Fruit fly (Drosophila melanogaster) whole organism, embryonic: Measurements from ENCODE around the gene CG42764.
A peak's percentile ranks its signal among the peaks of the same experiment; 100 is the strongest.

Experiments
- Adf1 ChIP-seq: fragments of 200-800 bp; sonication (Bioruptor generic); IDR thresholded peaks from 2 replicates; pipeline ENCODE4 v1.3.6; 2022; ENCODE audit warnings: missing biosample characterization, missing genetic modification characterization
- Antp ChIP-seq: fragments of 200-800 bp; sonication (Bioruptor generic); optimal IDR thresholded peaks from 3 replicates; lab custom pipeline; 2016; ENCODE audit warnings: missing biosample characterization, missing genetic modification characterization
- Atf3 ChIP-seq: fragments of 200-800 bp; sonication (Bioruptor generic); optimal IDR thresholded peaks from 3 replicates; lab custom pipeline; 2016; ENCODE audit warnings: missing biosample characterization, missing genetic modification characterization
- Awh ChIP-seq: fragments of 200-800 bp; sonication (Bioruptor generic); IDR thresholded peaks from 2 replicates; pipeline ENCODE4, ENCODE4 v1.3.6; 2022; ENCODE audit warnings: missing biosample characterization, missing genetic modification characterization
- CG13287 ChIP-seq: fragments of 200-800 bp; sonication (Bioruptor generic); IDR thresholded peaks from 2 replicates; pipeline ENCODE4 v1.3.6; 2022; ENCODE audit warnings: missing biosample characterization, missing genetic modification characterization; ENCODE audit not compliant: partially characterized antibody
- CG16813 ChIP-seq: fragments of 200-800 bp; sonication (Bioruptor generic); IDR thresholded peaks from 3 replicates; pipeline ENCODE4 v1.3.6; 2022; ENCODE audit warnings: missing biosample characterization, missing genetic modification characterization; ENCODE audit not compliant: partially characterized antibody
- CG17568 ChIP-seq: fragments of 200-800 bp; sonication (Bioruptor generic); optimal IDR thresholded peaks from 2 replicates; lab custom pipeline; 2018; ENCODE audit warnings: missing biosample characterization, mild to moderate bottlenecking, missing genetic modification characterization, moderate library complexity
- CG17612 ChIP-seq: fragments of 200-800 bp; sonication (Bioruptor generic); IDR thresholded peaks from 2 replicates; pipeline ENCODE4 v1.3.6; 2022; ENCODE audit warnings: missing biosample characterization, missing genetic modification characterization
- CG2202 ChIP-seq: fragments of 200-800 bp; sonication (Bioruptor generic); optimal IDR thresholded peaks from 2 replicates; lab custom pipeline; 2018; ENCODE audit warnings: missing biosample characterization, mild to moderate bottlenecking, missing genetic modification characterization
- CG2678 ChIP-seq: fragments of 200-800 bp; sonication (Bioruptor generic); optimal IDR thresholded peaks from 3 replicates; lab custom pipeline; 2019; ENCODE audit warnings: missing biosample characterization, mild to moderate bottlenecking, missing genetic modification characterization, moderate library complexity
- CG32767 ChIP-seq: fragments of 200-800 bp; sonication (Bioruptor generic); IDR thresholded peaks from 2 replicates; pipeline ENCODE4 v1.3.6; 2022; ENCODE audit warnings: missing biosample characterization, missing genetic modification characterization
- CG33557 ChIP-seq: fragments of 200-800 bp; sonication (Bioruptor generic); optimal IDR thresholded peaks from 2 replicates; lab custom pipeline; 2019; ENCODE audit warnings: missing biosample characterization, mild to moderate bottlenecking, missing genetic modification characterization, moderate library complexity
- CG4707 ChIP-seq: fragments of 200-800 bp; sonication (Bioruptor generic); optimal IDR thresholded peaks from 2 replicates; lab custom pipeline; 2018; ENCODE audit warnings: missing biosample characterization, mild to moderate bottlenecking, missing genetic modification characterization, moderate library complexity
- CG4730 ChIP-seq: fragments of 200-800 bp; sonication (Bioruptor generic); IDR thresholded peaks from 2 replicates; pipeline ENCODE4 v1.3.6; 2022; ENCODE audit warnings: missing biosample characterization, missing genetic modification characterization
- CG7357 ChIP-seq: fragments of 200-800 bp; sonication (Bioruptor generic); IDR thresholded peaks from 3 replicates; pipeline ENCODE4 v1.3.6; 2022; ENCODE audit warnings: missing biosample characterization, missing genetic modification characterization
- CG9609 ChIP-seq: fragments of 200-800 bp; sonication (Bioruptor generic); optimal IDR thresholded peaks from 3 replicates; lab custom pipeline; 2016; ENCODE audit warnings: missing biosample characterization, missing genetic modification characterization
- Ets97D ChIP-seq: fragments of 200-800 bp; sonication (Bioruptor generic); optimal IDR thresholded peaks from 3 replicates; lab custom pipeline; 2016; ENCODE audit warnings: missing biosample characterization, missing genetic modification characterization
- Gsc ChIP-seq: fragments of 200-800 bp; sonication (Bioruptor generic); IDR thresholded peaks from 2 replicates; pipeline ENCODE4 v1.3.6; 2022; ENCODE audit warnings: missing biosample characterization, missing genetic modification characterization
- HLH54F ChIP-seq: fragments of 200-800 bp; sonication (Bioruptor generic); optimal IDR thresholded peaks from 3 replicates; lab custom pipeline; 2016; ENCODE audit warnings: missing biosample characterization, missing genetic modification characterization
- Hand ChIP-seq: fragments of 200-800 bp; sonication (Bioruptor generic); optimal IDR thresholded peaks from 2 replicates; lab custom pipeline; 2017; ENCODE audit warnings: mild to moderate bottlenecking, missing biosample characterization, missing genetic modification reagents, missing genetic modification characterization
- Mad ChIP-seq: fragments of 200-800 bp; sonication (Bioruptor generic); optimal IDR thresholded peaks from 2 replicates; lab custom pipeline; 2016; ENCODE audit warnings: missing biosample characterization, missing genetic modification characterization
- Myb ChIP-seq: fragments of 200-800 bp; sonication (Bioruptor generic); optimal IDR thresholded peaks from 2 replicates; lab custom pipeline; 2016; ENCODE audit warnings: missing biosample characterization, missing genetic modification characterization
- NC2β ChIP-seq: fragments of 200-800 bp; sonication (Bioruptor generic); optimal IDR thresholded peaks from 2 replicates; lab custom pipeline; 2016; ENCODE audit warnings: missing biosample characterization, missing genetic modification characterization
- Nf-YA ChIP-seq: fragments of 200-800 bp; sonication (Bioruptor generic); IDR thresholded peaks from 2 replicates; pipeline ENCODE4 v1.3.6; 2022; ENCODE audit warnings: missing biosample characterization, missing genetic modification characterization
- Side ChIP-seq: fragments of 200-800 bp; sonication (Bioruptor generic); optimal IDR thresholded peaks from 2 replicates; lab custom pipeline; 2016; ENCODE audit warnings: missing biosample characterization, missing genetic modification characterization
- Six4 ChIP-seq: fragments of 200-800 bp; sonication (Bioruptor generic); optimal IDR thresholded peaks from 2 replicates; lab custom pipeline; 2016; ENCODE audit warnings: missing biosample characterization, missing genetic modification characterization
- Stat92E ChIP-seq, 3 experiments: fragments of >200 bp in 2 of 3; fragments of 200-800 bp in 1 of 3; sonication (Bioruptor generic) in 1 of 3; optimal IDR thresholded peaks; 2 replicates each; lab custom pipeline; 2017 to 2019; ENCODE audit warnings: missing biosample characterization in 3 of 3, missing genetic modification characterization in 3 of 3, mild to moderate bottlenecking in 1 of 3, moderate library complexity in 1 of 3
- amos ChIP-seq: fragments of 200-800 bp; sonication (Bioruptor generic); IDR thresholded peaks from 2 replicates; pipeline ENCODE4 v1.3.6; 2022; ENCODE audit warnings: missing biosample characterization, missing genetic modification characterization; ENCODE audit not compliant: partially characterized antibody
- bigmax ChIP-seq: fragments of 200-800 bp; sonication (Bioruptor generic); optimal IDR thresholded peaks from 2 replicates; lab custom pipeline; 2018; ENCODE audit warnings: missing biosample characterization, mild to moderate bottlenecking, missing genetic modification characterization
- cato ChIP-seq: fragments of 200-800 bp; sonication (Bioruptor generic); optimal IDR thresholded peaks from 2 replicates; lab custom pipeline; 2016; ENCODE audit warnings: missing biosample characterization, missing genetic modification characterization, borderline replicate concordance
- chinmo ChIP-seq: fragments of 200-800 bp; sonication (Bioruptor generic); IDR thresholded peaks from 4 replicates; pipeline ENCODE4 v1.3.6; 2022; ENCODE audit warnings: missing biosample characterization, missing genetic modification characterization; ENCODE audit not compliant: partially characterized antibody
- corto ChIP-seq: fragments of 200-800 bp; sonication (Bioruptor generic); optimal IDR thresholded peaks from 2 replicates; lab custom pipeline; 2016; ENCODE audit warnings: missing biosample characterization, mild to moderate bottlenecking, missing genetic modification characterization, moderate library complexity
- crc ChIP-seq: fragments of 200-800 bp; sonication (Bioruptor generic); optimal IDR thresholded peaks from 2 replicates; lab custom pipeline; 2016; ENCODE audit warnings: missing biosample characterization, missing genetic modification characterization
- dati ChIP-seq: fragments of 200-800 bp; sonication (Bioruptor generic); IDR thresholded peaks from 2 replicates; pipeline ENCODE4 v1.3.6; 2022; ENCODE audit warnings: missing biosample characterization, missing genetic modification characterization
- dmrt11E ChIP-seq: fragments of 200-800 bp; sonication (Bioruptor generic); optimal IDR thresholded peaks from 3 replicates; lab custom pipeline; 2018; ENCODE audit warnings: missing biosample characterization, mild to moderate bottlenecking, missing genetic modification characterization, moderate library complexity
- eve ChIP-seq, 2 experiments: fragments of >200 bp; optimal IDR thresholded peaks; 2 replicates each; lab custom pipeline; 2017; ENCODE audit warnings: missing biosample characterization in 2 of 2, missing genetic modification characterization in 2 of 2
- grau ChIP-seq: fragments of 200-800 bp; optimal IDR thresholded peaks from 3 replicates; lab custom pipeline; 2019; ENCODE audit warnings: missing biosample characterization, mild to moderate bottlenecking, missing genetic modification characterization, moderate library complexity
- jing ChIP-seq: fragments of 200-800 bp; sonication (Bioruptor generic); optimal IDR thresholded peaks from 2 replicates; lab custom pipeline; 2018; ENCODE audit warnings: missing biosample characterization, mild to moderate bottlenecking, missing genetic modification characterization
- lab ChIP-seq: fragments of 200-800 bp; sonication (Bioruptor generic); optimal IDR thresholded peaks from 3 replicates; lab custom pipeline; 2017; ENCODE audit warnings: missing biosample characterization, missing genetic modification characterization, mild to moderate bottlenecking, moderate library complexity, missing genetic modification reagents
- nerfin-2 ChIP-seq: fragments of 200-800 bp; sonication (Bioruptor generic); IDR thresholded peaks from 2 replicates; pipeline ENCODE4 v1.3.6; 2022; ENCODE audit warnings: missing biosample characterization, missing genetic modification characterization; ENCODE audit not compliant: partially characterized antibody
- nmo ChIP-seq: fragments of 200-800 bp; sonication (Bioruptor generic); optimal IDR thresholded peaks from 2 replicates; lab custom pipeline; 2018; ENCODE audit warnings: missing biosample characterization, mild to moderate bottlenecking, missing genetic modification characterization, moderate library complexity
- onecut ChIP-seq: fragments of 200-800 bp; sonication (Bioruptor generic); IDR thresholded peaks from 2 replicates; pipeline ENCODE4 v1.3.6; 2022; ENCODE audit warnings: missing biosample characterization, missing genetic modification characterization
- p53 ChIP-seq: fragments of 200-800 bp; sonication (Bioruptor generic); optimal IDR thresholded peaks from 2 replicates; lab custom pipeline; 2016; ENCODE audit warnings: missing biosample characterization, missing genetic modification characterization
- pho ChIP-seq: fragments of 200-800 bp; sonication (Bioruptor generic); optimal IDR thresholded peaks from 2 replicates; lab custom pipeline; 2016; ENCODE audit warnings: missing biosample characterization, missing genetic modification characterization
- pnt ChIP-seq: fragments of 200-800 bp; sonication (Bioruptor generic); optimal IDR thresholded peaks from 3 replicates; lab custom pipeline; 2016; ENCODE audit warnings: missing biosample characterization, missing genetic modification characterization
- row ChIP-seq: fragments of 200-800 bp; sonication (Bioruptor generic); IDR thresholded peaks from 3 replicates; pipeline ENCODE4 v1.3.6; 2022; ENCODE audit warnings: missing biosample characterization, missing genetic modification characterization
- sob ChIP-seq: fragments of 200-800 bp; sonication (Bioruptor generic); IDR thresholded peaks from 2 replicates; pipeline ENCODE4 v1.3.6; 2022; ENCODE audit warnings: missing biosample characterization, missing genetic modification characterization
- sug ChIP-seq: fragments of 200-800 bp; optimal IDR thresholded peaks from 2 replicates; lab custom pipeline; 2019; ENCODE audit warnings: missing biosample characterization, mild to moderate bottlenecking, missing genetic modification characterization, moderate library complexity
- tgo ChIP-seq: fragments of 200-800 bp; sonication (Bioruptor generic); IDR thresholded peaks from 3 replicates; pipeline ENCODE4 v1.3.6; 2022; ENCODE audit warnings: missing biosample characterization, missing genetic modification characterization
- wek ChIP-seq: fragments of 200-800 bp; sonication (Bioruptor generic); optimal IDR thresholded peaks from 3 replicates; lab custom pipeline; 2018; ENCODE audit warnings: missing biosample characterization, mild to moderate bottlenecking, missing genetic modification characterization, moderate library complexity

The CG42764 gene

dm6 chr3L:20470991-20471498 lies 5.2 kb upstream of the CG42764 start (continued):
- no peak for TF ChIP-seq cato (GFP tag; lab: Kevin White, UChicago)
- no peak for TF ChIP-seq Adf1
- TF ChIP-seq nmo: peak; percentile 23
- TF ChIP-seq onecut: 0 out of 2 replicates have a peak, but pooled peaks have one; percentile 3
- no peak for TF ChIP-seq Antp (GFP tag; lab: Kevin White, UChicago)
- TF ChIP-seq CG32767 (GFP tag; lab: Robert Waterston, UW): no peak
- TF ChIP-seq Mad: peak; percentile 13
- no peak for TF ChIP-seq CG9609 (GFP tag; lab: Kevin White, UChicago)
- peak; percentile 23 for TF ChIP-seq jing
- peak; percentile 84 for TF ChIP-seq chinmo
- no peak for TF ChIP-seq CG33557
- no peak for TF ChIP-seq CG16813 (GFP tag; lab: Robert Waterston, UW)
- peak; percentile 23 for TF ChIP-seq wek (GFP tag; lab: Kevin White, UChicago)
- TF ChIP-seq sob: peak; percentile 52
- TF ChIP-seq amos (GFP tag; lab: Robert Waterston, UW): no peak
- no peak for TF ChIP-seq CG7357 (GFP tag; lab: Robert Waterston, UW)
- 0 out of 2 replicates have a peak, but pooled peaks have one; percentile 19 for TF ChIP-seq CG4730 (GFP tag; lab: Robert Waterston, UW)
- TF ChIP-seq CG2202 (tag; lab: Kevin White, UChicago): no peak
- no peak for TF ChIP-seq nerfin-2 (GFP tag; lab: Robert Waterston, UW)
- TF ChIP-seq Stat92E (GFP tag; optimal IDR thresholded peaks at IDR 0.05; lab: Kevin White, UChicago): no peak
- peak; percentile 53; the same call in 1 of the 2 replicates for TF ChIP-seq Nf-YA
- no peak for TF ChIP-seq pho
- TF ChIP-seq CG2678 (tag; lab: Kevin White, UChicago): peak; percentile 38
- TF ChIP-seq dati (GFP tag; lab: Robert Waterston, UW): peak; percentile 63; the same call in 1 of the 2 replicates
- TF ChIP-seq sug: peak; percentile 67
- TF ChIP-seq Atf3 (GFP tag; lab: Kevin White, UChicago): no peak
- peak; percentile 59; the same call in 2 of the 3 replicates for TF ChIP-seq row (GFP tag; lab: Robert Waterston, UW)
- TF ChIP-seq grau (tag; lab: Kevin White, UChicago): peak; percentile 16
- TF ChIP-seq Awh (GFP tag; lab: Robert Waterston, UW): 0 out of 2 replicates have a peak, but pooled peaks have one; percentile 55
- TF ChIP-seq Side (GFP tag; lab: Kevin White, UChicago): no peak
- TF ChIP-seq crc (GFP tag; lab: Kevin White, UChicago): no peak
- peak in 1 of 2 experiments; percentile 54 for TF ChIP-seq eve (GFP tag; optimal IDR thresholded peaks at IDR 0.05; lab: Kevin White, UChicago)
- TF ChIP-seq CG4707 (GFP tag; lab: Kevin White, UChicago): peak; percentile 53
- TF ChIP-seq HLH54F: no peak
- peak; percentile 34 for TF ChIP-seq CG17568 (GFP tag; lab: Kevin White, UChicago)
- TF ChIP-seq Gsc: no peak
- no peak for TF ChIP-seq Ets97D (GFP tag; lab: Kevin White, UChicago)
- no peak for TF ChIP-seq pnt (GFP tag; lab: Kevin White, UChicago)
- peak; percentile 36; the same call in 2 of the 3 replicates for TF ChIP-seq tgo (GFP tag; lab: Robert Waterston, UW)
- TF ChIP-seq lab (GFP tag; lab: Kevin White, UChicago): peak; percentile 76
- TF ChIP-seq dmrt11E (tag; lab: Kevin White, UChicago): peak; percentile 40
- no peak for TF ChIP-seq bigmax (GFP tag; lab: Kevin White, UChicago)
- TF ChIP-seq CG13287 (GFP tag; lab: Robert Waterston, UW): no peak
- no peak for TF ChIP-seq p53 (GFP tag; lab: Kevin White, UChicago)
- TF ChIP-seq Myb (GFP tag; lab: Kevin White, UChicago): no peak
- peak; percentile 54 for TF ChIP-seq Six4 (GFP tag; lab: Kevin White, UChicago)
- no peak for TF ChIP-seq CG17612
- TF ChIP-seq NC2β (GFP tag; lab: Kevin White, UChicago): no peak
- TF ChIP-seq Hand (GFP tag; lab: Kevin White, UChicago): peak; percentile 9
- TF ChIP-seq corto (GFP tag; lab: Kevin White, UChicago): no peak
